Worm (Caenorhabditis elegans): ENCODE data around the gene srt-65.

Gene srt-65

ce11 chrV:5194508-5194907 is 21.8 kb upstream of the srt-65 start, which contains the start of gene abu-8:
abu-8 (minus strand) TSS chrV:5194608.
- TF ChIP-seq sea-1 (GFP tag; conservative IDR thresholded peaks at IDR 0.05) (no peak), tbx-37 (GFP tag; conservative IDR thresholded peaks at IDR 0.05) (no peak), hnd-1 (tag; optimal IDR thresholded peaks at IDR 0.05) (no peak), hmg-4 (GFP tag; optimal IDR thresholded peaks at IDR 0.05) (no peak)

- TF ChIP-seq ama-1 (optimal IDR thresholded peaks at IDR 0.05) (no peak), hnd-1 (tag; optimal IDR thresholded peaks at IDR 0.05) (no peak), tbx-11 (GFP tag; IDR thresholded peaks at IDR 0.05) (no peak), aly-1 (tag; optimal IDR thresholded peaks at IDR 0.05) (no peak), tra-4 (tag; optimal IDR thresholded peaks at IDR 0.05) (no peak), sea-1 (GFP tag; conservative IDR thresholded peaks at IDR 0.05) (no peak), ceh-36 (tag; optimal IDR thresholded peaks at IDR 0.05) (no peak), flt-1 (GFP tag; IDR thresholded peaks at IDR 0.05) (no peak), B0310.2 (tag; optimal IDR thresholded peaks at IDR 0.05) (no peak), ets-7 (tag; optimal IDR thresholded peaks at IDR 0.05) (no peak), scrt-1 (GFP tag; IDR thresholded peaks at IDR 0.05) (no peak)
Measured at ce11 chrV:5192501-5192900, 19.8 kb upstream of the srt-65 start, which contains the start of gene C03A7.13. C03A7.13 (minus strand) TSS chrV:5192543.

- no peak for TF ChIP-seq hmg-4 (GFP tag; optimal IDR thresholded peaks at IDR 0.05)
- TF ChIP-seq ets-7 (tag; optimal IDR thresholded peaks at IDR 0.05), result no peak
- TF ChIP-seq tbx-37 (GFP tag; conservative IDR thresholded peaks at IDR 0.05), result no peak
- TF ChIP-seq hnd-1 (tag; optimal IDR thresholded peaks at IDR 0.05), result no peak
- no peak for TF ChIP-seq pes-1 (GFP tag; IDR thresholded peaks at IDR 0.05)
- TF ChIP-seq flt-1 (GFP tag; IDR thresholded peaks at IDR 0.05), result no peak
- no peak for TF ChIP-seq tra-4 (tag; optimal IDR thresholded peaks at IDR 0.05)
- no peak for TF ChIP-seq aly-1 (tag; optimal IDR thresholded peaks at IDR 0.05)
- TF ChIP-seq ama-1 (optimal IDR thresholded peaks at IDR 0.05), result no peak
- no peak for TF ChIP-seq F13C5.2 (tag; optimal IDR thresholded peaks at IDR 0.05)
- TF ChIP-seq ceh-13 (GFP tag; optimal IDR thresholded peaks at IDR 0.05), result no peak
- no peak for TF ChIP-seq hmbx-1 (tag; optimal IDR thresholded peaks at IDR 0.05)
- TF ChIP-seq tbx-11 (GFP tag; IDR thresholded peaks at IDR 0.05), result no peak
- TF ChIP-seq sea-1 (GFP tag; conservative IDR thresholded peaks at IDR 0.05), result no peak
- TF ChIP-seq ceh-36 (tag; optimal IDR thresholded peaks at IDR 0.05), result no peak
- no peak for TF ChIP-seq B0310.2 (tag; optimal IDR thresholded peaks at IDR 0.05)
- TF ChIP-seq scrt-1 (GFP tag; IDR thresholded peaks at IDR 0.05), result no peak
Measured at ce11 chrV:5181612-5182011, 8.9 kb upstream of the srt-65 start, which contains the start of gene C03A7.2. C03A7.2 (plus strand) TSS chrV:5181912.

ce11 chrV:5178051-5178450 is 5.3 kb upstream of the srt-65 start:
- TF ChIP-seq B0310.2 (tag; optimal IDR thresholded peaks at IDR 0.05), result no peak
- TF ChIP-seq ceh-13 (GFP tag; optimal IDR thresholded peaks at IDR 0.05), result no peak
- no peak for TF ChIP-seq ama-1 (optimal IDR thresholded peaks at IDR 0.05)
- no peak for TF ChIP-seq tra-4 (tag; optimal IDR thresholded peaks at IDR 0.05)
- no peak for TF ChIP-seq F13C5.2 (tag; optimal IDR thresholded peaks at IDR 0.05)
- no peak for TF ChIP-seq sea-1 (GFP tag; conservative IDR thresholded peaks at IDR 0.05)
- TF ChIP-seq hmbx-1 (tag; optimal IDR thresholded peaks at IDR 0.05), result no peak
- no peak for TF ChIP-seq tbx-11 (GFP tag; IDR thresholded peaks at IDR 0.05)
- no peak for TF ChIP-seq pes-1 (GFP tag; IDR thresholded peaks at IDR 0.05)
- TF ChIP-seq aly-1 (tag; optimal IDR thresholded peaks at IDR 0.05), result no peak
- TF ChIP-seq ets-7 (tag; optimal IDR thresholded peaks at IDR 0.05), result no peak
- no peak for TF ChIP-seq flt-1 (GFP tag; IDR thresholded peaks at IDR 0.05)
- no peak for TF ChIP-seq scrt-1 (GFP tag; IDR thresholded peaks at IDR 0.05)

ce11 chrV:5177209-5177608 is 4.5 kb upstream of the srt-65 start, which contains the start of gene ugt-51:
ugt-51 (minus strand) TSS chrV:5177309.
- TF ChIP-seq ceh-13 (GFP tag; optimal IDR thresholded peaks at IDR 0.05) (no peak), aly-1 (tag; optimal IDR thresholded peaks at IDR 0.05) (no peak), tbx-37 (GFP tag; conservative IDR thresholded peaks at IDR 0.05) (no peak), tbx-11 (GFP tag; IDR thresholded peaks at IDR 0.05) (no peak), ceh-36 (tag; optimal IDR thresholded peaks at IDR 0.05) (no peak), sea-1 (GFP tag; conservative IDR thresholded peaks at IDR 0.05) (no peak), hmg-4 (GFP tag; optimal IDR thresholded peaks at IDR 0.05) (no peak), ets-7 (tag; optimal IDR thresholded peaks at IDR 0.05) (no peak)

ce11 chrV:5169586-5169985 is 3.1 kb downstream of the srt-65 start, which contains the start of gene srt-64:
srt-64 (minus strand) TSS chrV:5169686.
- TF ChIP-seq tbx-37 (GFP tag; conservative IDR thresholded peaks at IDR 0.05), result no peak
- TF ChIP-seq hmg-4 (GFP tag; optimal IDR thresholded peaks at IDR 0.05), result no peak
- TF ChIP-seq F13C5.2 (tag; optimal IDR thresholded peaks at IDR 0.05), result no peak
- no peak for TF ChIP-seq hmbx-1 (tag; optimal IDR thresholded peaks at IDR 0.05)

ce11 chrV:5165426-5165825 is 7.3 kb downstream of the srt-65 start, which contains the start of gene srw-140:
srw-140 (plus strand) TSS chrV:5165726.
- TF ChIP-seq aly-1 (tag; optimal IDR thresholded peaks at IDR 0.05) (no peak), hmg-4 (GFP tag; optimal IDR thresholded peaks at IDR 0.05) (no peak)

ce11 chrV:5164682-5165081 is 8.1 kb downstream of the srt-65 start, which contains the start of gene abu-7:
abu-7 (minus strand) TSS chrV:5164782.
- no peak for TF ChIP-seq ceh-36 (tag; optimal IDR thresholded peaks at IDR 0.05)
- no peak for TF ChIP-seq ceh-13 (GFP tag; optimal IDR thresholded peaks at IDR 0.05)
- TF ChIP-seq tra-4 (tag; optimal IDR thresholded peaks at IDR 0.05), result no peak
- TF ChIP-seq flt-1 (GFP tag; IDR thresholded peaks at IDR 0.05), result no peak
- no peak for TF ChIP-seq F13C5.2 (tag; optimal IDR thresholded peaks at IDR 0.05)
- no peak for TF ChIP-seq hmbx-1 (tag; optimal IDR thresholded peaks at IDR 0.05)
- no peak for TF ChIP-seq sea-1 (GFP tag; conservative IDR thresholded peaks at IDR 0.05)
- no peak for TF ChIP-seq ets-7 (tag; optimal IDR thresholded peaks at IDR 0.05)
- no peak for TF ChIP-seq tbx-37 (GFP tag; conservative IDR thresholded peaks at IDR 0.05)
- TF ChIP-seq hmg-4 (GFP tag; optimal IDR thresholded peaks at IDR 0.05), result no peak
- no peak for TF ChIP-seq pes-1 (GFP tag; IDR thresholded peaks at IDR 0.05)
- no peak for TF ChIP-seq tbx-11 (GFP tag; IDR thresholded peaks at IDR 0.05)
- TF ChIP-seq aly-1 (tag; optimal IDR thresholded peaks at IDR 0.05), result no peak
- TF ChIP-seq scrt-1 (GFP tag; IDR thresholded peaks at IDR 0.05), result no peak
- no peak for TF ChIP-seq B0310.2 (tag; optimal IDR thresholded peaks at IDR 0.05)
- no peak for TF ChIP-seq ama-1 (optimal IDR thresholded peaks at IDR 0.05)
- no peak for TF ChIP-seq hnd-1 (tag; optimal IDR thresholded peaks at IDR 0.05)

All from whole organism, early embryonic.